Worm (Caenorhabditis elegans) whole organism, L4 larva: ENCODE results near the gene plg-1.

ENCODE experiments used
- mep-1 ChIP-seq: fragments of 150-350 bp; sonication (generic microtip); optimal IDR thresholded peaks from 3 replicates; lab custom pipeline; 2014; ENCODE audit warnings: missing biosample characterization, missing genetic modification characterization
- skn-1 ChIP-seq: fragments of 150-350 bp; optimal IDR thresholded peaks from 2 replicates; lab custom pipeline; 2014; ENCODE audit warnings: missing biosample characterization, missing genetic modification characterization

DNA sequence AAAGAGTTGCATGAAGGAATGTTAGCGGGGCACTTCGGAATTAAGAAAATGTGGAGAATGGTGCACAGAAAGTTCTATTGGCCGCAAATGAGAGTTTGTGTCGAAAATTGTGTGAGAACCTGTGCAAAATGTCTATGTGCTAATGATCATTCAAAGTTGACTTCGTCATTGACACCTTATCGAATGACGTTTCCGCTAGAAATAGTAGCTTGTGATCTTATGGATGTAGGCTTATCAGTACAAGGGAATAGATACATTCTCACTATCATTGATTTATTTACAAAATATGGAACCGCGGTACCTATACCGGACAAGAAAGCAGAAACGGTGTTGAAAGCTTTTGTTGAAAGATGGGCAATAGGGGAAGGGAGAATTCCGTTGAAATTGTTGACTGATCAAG, 6.4 kb downstream of the plg-1 start:
- no peak for TF ChIP-seq mep-1 (tag; lab: Kevin White, UChicago)
- no peak for TF ChIP-seq skn-1 (tag; lab: Kevin White, UChicago)
